Fruit fly (Drosophila melanogaster) whole organism, embryonic: ENCODE results near the gene fwe.
A peak's percentile ranks its signal among the peaks of the same experiment; 100 is the strongest.

ENCODE experiments used
- Adf1 ChIP-seq: fragments of 200-800 bp; sonication (Bioruptor generic); IDR thresholded peaks from 2 replicates; pipeline ENCODE4 v1.3.6; 2022; ENCODE audit warnings: missing biosample characterization, missing genetic modification characterization
- CG11398 ChIP-seq: fragments of 200-800 bp; sonication (Bioruptor generic); optimal IDR thresholded peaks from 2 replicates; lab custom pipeline; 2016; ENCODE audit warnings: missing biosample characterization, missing genetic modification characterization
- CG11456 ChIP-seq: fragments of 200-800 bp; sonication (Bioruptor generic); IDR thresholded peaks from 3 replicates; pipeline ENCODE4 v1.3.6; 2022; ENCODE audit warnings: missing biosample characterization, missing genetic modification characterization
- CG13123 ChIP-seq: fragments of 200-800 bp; sonication (Bioruptor generic); optimal IDR thresholded peaks from 2 replicates; lab custom pipeline; 2016; ENCODE audit warnings: missing biosample characterization, missing genetic modification characterization
- CG14965 ChIP-seq: fragments of 200-800 bp; sonication (Bioruptor generic); optimal IDR thresholded peaks from 2 replicates; lab custom pipeline; 2016; ENCODE audit warnings: missing biosample characterization, missing genetic modification characterization, borderline replicate concordance
- CG1529 ChIP-seq: fragments of 200-800 bp; sonication (Bioruptor generic); optimal IDR thresholded peaks from 3 replicates; lab custom pipeline; 2018; ENCODE audit warnings: missing biosample characterization, missing genetic modification characterization
- CG15479 ChIP-seq: fragments of 200-800 bp; sonication (Bioruptor generic); optimal IDR thresholded peaks from 3 replicates; lab custom pipeline; 2019; ENCODE audit warnings: missing biosample characterization, mild to moderate bottlenecking, missing genetic modification characterization, moderate library complexity
- CG15696 ChIP-seq: fragments of 200-800 bp; sonication (Bioruptor generic); optimal IDR thresholded peaks from 2 replicates; lab custom pipeline; 2019; ENCODE audit warnings: missing biosample characterization, mild to moderate bottlenecking, missing genetic modification characterization, moderate library complexity
- CG16815 ChIP-seq: fragments of 200-800 bp; sonication (Bioruptor generic); optimal IDR thresholded peaks from 3 replicates; lab custom pipeline; 2017; ENCODE audit warnings: missing biosample characterization, mild to moderate bottlenecking, missing genetic modification characterization
- CG17568 ChIP-seq: fragments of 200-800 bp; sonication (Bioruptor generic); optimal IDR thresholded peaks from 2 replicates; lab custom pipeline; 2018; ENCODE audit warnings: missing biosample characterization, mild to moderate bottlenecking, missing genetic modification characterization, moderate library complexity
- CG1832 ChIP-seq: fragments of 200-800 bp; sonication (Bioruptor generic); optimal IDR thresholded peaks from 2 replicates; lab custom pipeline; 2017; ENCODE audit warnings: missing biosample characterization, mild to moderate bottlenecking, missing genetic modification characterization, inconsistent platforms
- CG4282 ChIP-seq: fragments of 200-800 bp; sonication (Bioruptor generic); optimal IDR thresholded peaks from 2 replicates; lab custom pipeline; 2016; ENCODE audit warnings: missing biosample characterization, missing genetic modification characterization
- CG5953 ChIP-seq: fragments of 200-800 bp; sonication (Bioruptor generic); IDR thresholded peaks from 2 replicates; pipeline ENCODE4 v1.3.6; 2022; ENCODE audit warnings: missing biosample characterization, missing genetic modification characterization
- CG6791 ChIP-seq: fragments of 200-800 bp; sonication (Bioruptor generic); IDR thresholded peaks from 3 replicates; pipeline ENCODE4 v1.3.6; 2022; ENCODE audit warnings: missing biosample characterization, missing genetic modification characterization; ENCODE audit not compliant: partially characterized antibody
- CG7963 ChIP-seq: fragments of 200-800 bp; sonication (Bioruptor generic); IDR thresholded peaks from 3 replicates; pipeline ENCODE4 v1.3.6; 2022; ENCODE audit warnings: missing biosample characterization, missing genetic modification characterization; ENCODE audit not compliant: partially characterized antibody
- CG7987 ChIP-seq: fragments of 200-800 bp; sonication (Bioruptor generic); optimal IDR thresholded peaks from 2 replicates; lab custom pipeline; 2018; ENCODE audit warnings: missing biosample characterization, mild to moderate bottlenecking, missing genetic modification characterization, moderate library complexity
- CG8944 ChIP-seq: fragments of 200-800 bp; sonication (Bioruptor generic); optimal IDR thresholded peaks from 3 replicates; lab custom pipeline; 2016; ENCODE audit warnings: missing biosample characterization, missing genetic modification characterization
- CG9215 ChIP-seq: fragments of 200-800 bp; sonication (Bioruptor generic); IDR thresholded peaks from 2 replicates; pipeline ENCODE4 v1.3.6; 2022; ENCODE audit warnings: missing biosample characterization, missing genetic modification characterization
- CrebB ChIP-seq: fragments of 200-800 bp; sonication (Bioruptor generic); optimal IDR thresholded peaks from 3 replicates; lab custom pipeline; 2018; ENCODE audit warnings: missing biosample characterization, mild to moderate bottlenecking, missing genetic modification characterization
- Deaf1 ChIP-seq: fragments of 200-800 bp; optimal IDR thresholded peaks from 3 replicates; lab custom pipeline; 2019; ENCODE audit warnings: missing biosample characterization, mild to moderate bottlenecking, missing genetic modification characterization, moderate library complexity
- E2f2 ChIP-seq: fragments of 200-800 bp; sonication (Bioruptor generic); IDR thresholded peaks from 2 replicates; pipeline ENCODE4 v1.3.6; 2022; ENCODE audit warnings: missing biosample characterization, missing genetic modification characterization
- Ets97D ChIP-seq: fragments of 200-800 bp; sonication (Bioruptor generic); optimal IDR thresholded peaks from 3 replicates; lab custom pipeline; 2016; ENCODE audit warnings: missing biosample characterization, missing genetic modification characterization
- Fer1 ChIP-seq: fragments of 200-800 bp; sonication (Bioruptor generic); optimal IDR thresholded peaks from 2 replicates; lab custom pipeline; 2017; ENCODE audit warnings: missing biosample characterization, mild to moderate bottlenecking, missing genetic modification characterization
- GATAe ChIP-seq: fragments of 200-800 bp; sonication (Bioruptor generic); conservative IDR thresholded peaks from 2 replicates; pipeline ENCODE4 v1.3.6; 2022; ENCODE audit warnings: missing biosample characterization, missing genetic modification characterization
- Gsc ChIP-seq: fragments of 200-800 bp; sonication (Bioruptor generic); IDR thresholded peaks from 2 replicates; pipeline ENCODE4 v1.3.6; 2022; ENCODE audit warnings: missing biosample characterization, missing genetic modification characterization
- HLH4C ChIP-seq: fragments of 200-800 bp; sonication (Bioruptor generic); IDR thresholded peaks from 3 replicates; pipeline ENCODE4 v1.3.6; 2022; ENCODE audit warnings: missing biosample characterization, missing genetic modification characterization; ENCODE audit not compliant: partially characterized antibody
- Mad ChIP-seq: fragments of 200-800 bp; sonication (Bioruptor generic); optimal IDR thresholded peaks from 2 replicates; lab custom pipeline; 2016; ENCODE audit warnings: missing biosample characterization, missing genetic modification characterization
- NFAT ChIP-seq: fragments of 200-800 bp; sonication (Bioruptor generic); IDR thresholded peaks from 2 replicates; pipeline ENCODE4 v1.3.6; 2022; ENCODE audit warnings: missing biosample characterization, missing genetic modification characterization
- Six4 ChIP-seq: fragments of 200-800 bp; sonication (Bioruptor generic); optimal IDR thresholded peaks from 2 replicates; lab custom pipeline; 2016; ENCODE audit warnings: missing biosample characterization, missing genetic modification characterization
- ara ChIP-seq: fragments of 200-800 bp; sonication (Bioruptor generic); IDR thresholded peaks from 2 replicates; pipeline ENCODE4 v1.3.6; 2022; ENCODE audit warnings: missing biosample characterization, missing genetic modification characterization
- bigmax ChIP-seq: fragments of 200-800 bp; sonication (Bioruptor generic); optimal IDR thresholded peaks from 2 replicates; lab custom pipeline; 2018; ENCODE audit warnings: missing biosample characterization, mild to moderate bottlenecking, missing genetic modification characterization
- caup ChIP-seq: fragments of 200-800 bp; sonication (Bioruptor generic); optimal IDR thresholded peaks from 3 replicates; lab custom pipeline; 2017; ENCODE audit warnings: missing biosample characterization, mild to moderate bottlenecking, missing genetic modification characterization, moderate library complexity; ENCODE audit not compliant: severe bottlenecking
- chn ChIP-seq: fragments of 200-800 bp; sonication (Bioruptor generic); optimal IDR thresholded peaks from 2 replicates; lab custom pipeline; 2016; ENCODE audit warnings: missing biosample characterization, missing genetic modification characterization
- crp ChIP-seq, 2 experiments: fragments of 200-800 bp; sonication (Bioruptor generic); optimal IDR thresholded peaks; 2 replicates in 1 of 2; 3 replicates in 1 of 2; lab custom pipeline; 2017; ENCODE audit warnings: missing biosample characterization in 2 of 2, missing genetic modification characterization in 2 of 2, mild to moderate bottlenecking in 1 of 2, moderate library complexity in 1 of 2
- dm ChIP-seq: fragments of 200-800 bp; sonication (Bioruptor generic); optimal IDR thresholded peaks from 3 replicates; lab custom pipeline; 2016; ENCODE audit warnings: missing biosample characterization, missing genetic modification characterization
- dysf ChIP-seq: fragments of 200-800 bp; sonication (Bioruptor generic); IDR thresholded peaks from 3 replicates; pipeline ENCODE4 v1.3.6; 2022; ENCODE audit warnings: missing biosample characterization, missing genetic modification characterization
- grn ChIP-seq: fragments of 200-800 bp; sonication (Bioruptor generic); optimal IDR thresholded peaks from 3 replicates; lab custom pipeline; 2017; ENCODE audit warnings: missing biosample characterization, missing genetic modification characterization
- hbn ChIP-seq: fragments of 200-800 bp; sonication (Bioruptor generic); IDR thresholded peaks from 2 replicates; pipeline ENCODE4 v1.3.6; 2022; ENCODE audit warnings: missing biosample characterization, missing genetic modification characterization; ENCODE audit not compliant: partially characterized antibody
- hkb ChIP-seq, 2 experiments: fragments of 200-800 bp in 1 of 2; fragments of >200 bp in 1 of 2; sonication (Bioruptor generic) in 1 of 2; IDR thresholded peaks in 1 of 2; optimal IDR thresholded peaks in 1 of 2; 2 replicates each; pipeline versions ENCODE4 v1.3.6 to Lab custom; 2017 to 2022; ENCODE audit warnings: missing biosample characterization in 1 of 2, missing genetic modification characterization in 1 of 2
- nerfin-1 ChIP-seq: fragments of 200-800 bp; sonication (Bioruptor generic); optimal IDR thresholded peaks from 3 replicates; lab custom pipeline; 2019; ENCODE audit warnings: missing biosample characterization, mild to moderate bottlenecking, missing genetic modification characterization, moderate library complexity
- org-1 ChIP-seq: fragments of 200-800 bp; sonication (Bioruptor generic); optimal IDR thresholded peaks from 2 replicates; lab custom pipeline; 2017; ENCODE audit warnings: missing biosample characterization, missing genetic modification characterization
- phol ChIP-seq: fragments of 200-800 bp; sonication (Bioruptor generic); optimal IDR thresholded peaks from 3 replicates; lab custom pipeline; 2018; ENCODE audit warnings: missing biosample characterization, mild to moderate bottlenecking, missing genetic modification characterization, moderate library complexity
- pros ChIP-seq: fragments of 200-800 bp; sonication (Bioruptor generic); optimal IDR thresholded peaks from 3 replicates; lab custom pipeline; 2019; ENCODE audit warnings: missing biosample characterization, mild to moderate bottlenecking, missing genetic modification characterization, moderate library complexity
- schlank ChIP-seq: fragments of 200-800 bp; sonication (Bioruptor generic); optimal IDR thresholded peaks from 2 replicates; lab custom pipeline; 2018; ENCODE audit warnings: missing biosample characterization, mild to moderate bottlenecking, missing genetic modification characterization
- sna ChIP-seq: fragments of 200-800 bp; sonication (Bioruptor generic); IDR thresholded peaks from 2 replicates; pipeline ENCODE4 v1.3.6; 2022; ENCODE audit warnings: missing biosample characterization, missing genetic modification characterization; ENCODE audit not compliant: partially characterized antibody
- so ChIP-seq: fragments of 200-800 bp; sonication (Bioruptor generic); IDR thresholded peaks from 3 replicates; pipeline ENCODE4 v1.3.6; 2022; ENCODE audit warnings: missing biosample characterization, missing genetic modification characterization
- tin ChIP-seq: fragments of 200-800 bp; sonication (Bioruptor generic); optimal IDR thresholded peaks from 3 replicates; lab custom pipeline; 2016; ENCODE audit warnings: missing biosample characterization, missing genetic modification characterization
- toy ChIP-seq: fragments of 200-800 bp; sonication (Bioruptor generic); IDR thresholded peaks from 2 replicates; pipeline ENCODE4 v1.3.6; 2022; ENCODE audit warnings: missing biosample characterization, missing genetic modification characterization
- tup ChIP-seq: fragments of 200-800 bp; sonication (Bioruptor generic); optimal IDR thresholded peaks from 2 replicates; lab custom pipeline; 2016; ENCODE audit warnings: missing biosample characterization, mild to moderate bottlenecking, missing genetic modification characterization, moderate library complexity
- tx ChIP-seq: fragments of 200-800 bp; sonication (Bioruptor generic); optimal IDR thresholded peaks from 2 replicates; lab custom pipeline; 2016; ENCODE audit warnings: missing biosample characterization, missing genetic modification characterization
- wor ChIP-seq: fragments of 200-800 bp; sonication (Bioruptor generic); IDR thresholded peaks from 2 replicates; pipeline ENCODE4 v1.3.6; 2022; ENCODE audit warnings: missing biosample characterization, missing genetic modification characterization

Gene fwe

DNA sequence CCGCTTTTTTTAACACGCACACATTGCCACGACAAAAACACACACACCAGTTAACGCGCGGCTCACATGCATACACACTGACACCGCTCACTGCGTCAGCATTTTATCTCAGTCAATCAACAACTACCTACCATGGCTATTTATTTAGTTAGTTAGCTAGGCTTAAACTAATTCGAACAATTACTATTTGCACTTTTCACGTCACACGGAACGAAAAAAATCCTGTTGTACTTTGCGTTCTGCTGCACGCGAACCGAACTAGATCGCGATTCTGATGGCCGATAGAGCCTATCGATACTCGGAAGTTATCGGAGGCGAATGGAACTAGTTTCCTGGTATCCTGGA lies at the start of gene fwe (continued):
- no peak for TF ChIP-seq Mad (GFP tag; lab: Kevin White, UChicago)
- no peak for TF ChIP-seq toy
- TF ChIP-seq Gsc: no peak
- no peak for TF ChIP-seq CG1832
- no peak for TF ChIP-seq GATAe (GFP tag; lab: Robert Waterston, UW)
- no peak for TF ChIP-seq org-1
- no peak for TF ChIP-seq ara (GFP tag; lab: Robert Waterston, UW)
- TF ChIP-seq CrebB (tag; lab: Kevin White, UChicago): no peak
- no peak for TF ChIP-seq CG15696
- TF ChIP-seq CG7963 (GFP tag; lab: Robert Waterston, UW): peak; percentile 77
- peak; percentile 12; the same call in 1 of the 2 replicates for TF ChIP-seq E2f2 (GFP tag; lab: Robert Waterston, UW)
- no peak for TF ChIP-seq tin (GFP tag; lab: Kevin White, UChicago)
- TF ChIP-seq dysf (GFP tag; lab: Robert Waterston, UW): no peak
- TF ChIP-seq sna (GFP tag; lab: Robert Waterston, UW): peak; percentile 13
- no peak for TF ChIP-seq CG17568 (GFP tag; lab: Kevin White, UChicago)
- no peak for TF ChIP-seq phol (tag; lab: Kevin White, UChicago)
- TF ChIP-seq CG1529: no peak
- TF ChIP-seq nerfin-1: no peak
- peak; percentile 29; the same call in 1 of the 2 replicates for TF ChIP-seq Adf1 (GFP tag; lab: Robert Waterston, UW)
- TF ChIP-seq CG4282 (GFP tag; lab: Kevin White, UChicago): no peak
- no peak for TF ChIP-seq wor
- TF ChIP-seq CG14965: no peak
- no peak for TF ChIP-seq chn (GFP tag; lab: Kevin White, UChicago)
- no peak for TF ChIP-seq hkb (optimal IDR thresholded peaks at IDR 0.05; lab: Kevin White, UChicago)
- no peak for TF ChIP-seq hkb (GFP tag; IDR thresholded peaks at IDR 0.05; lab: Robert Waterston, UW)
- no peak for TF ChIP-seq Deaf1 (tag; lab: Kevin White, UChicago)
- no peak for TF ChIP-seq NFAT (GFP tag; lab: Robert Waterston, UW)
- TF ChIP-seq pros (GFP tag; lab: Kevin White, UChicago): no peak
- TF ChIP-seq dm (GFP tag; lab: Kevin White, UChicago): no peak
- no peak for TF ChIP-seq crp (GFP tag; optimal IDR thresholded peaks at IDR 0.05; lab: Kevin White, UChicago)
- TF ChIP-seq grn (GFP tag; lab: Kevin White, UChicago): peak; percentile 31
- no peak for TF ChIP-seq CG15479 (GFP tag; lab: Kevin White, UChicago)
- TF ChIP-seq caup (GFP tag; lab: Kevin White, UChicago): no peak
- no peak for TF ChIP-seq CG11398 (GFP tag; lab: Kevin White, UChicago)
- no peak for TF ChIP-seq Six4 (GFP tag; lab: Kevin White, UChicago)
- no peak for TF ChIP-seq so
- TF ChIP-seq Ets97D (GFP tag; lab: Kevin White, UChicago): no peak
- no peak for TF ChIP-seq tup (GFP tag; lab: Kevin White, UChicago)
- no peak for TF ChIP-seq CG7987 (GFP tag; lab: Kevin White, UChicago)
- no peak for TF ChIP-seq CG5953 (GFP tag; lab: Robert Waterston, UW)
- peak; percentile 88; the same call in 2 of the 3 replicates for TF ChIP-seq CG6791
- peak; percentile 23; the same call in 1 of the 2 replicates for TF ChIP-seq hbn
- no peak for TF ChIP-seq bigmax (GFP tag; lab: Kevin White, UChicago)
- no peak for TF ChIP-seq CG11456 (GFP tag; lab: Robert Waterston, UW)
- TF ChIP-seq CG9215: no peak
- TF ChIP-seq tx (GFP tag; lab: Kevin White, UChicago): no peak
- no peak for TF ChIP-seq schlank (tag; lab: Kevin White, UChicago)
- no peak for TF ChIP-seq CG16815 (GFP tag; lab: Kevin White, UChicago)
- TF ChIP-seq CG8944 (GFP tag; lab: Kevin White, UChicago): no peak
- no peak for TF ChIP-seq Fer1 (GFP tag; lab: Kevin White, UChicago)
- no peak; the same call in none of the 3 replicates for TF ChIP-seq HLH4C (GFP tag; lab: Robert Waterston, UW)
- TF ChIP-seq CG13123 (GFP tag; lab: Kevin White, UChicago): no peak
